Fruit fly (Drosophila melanogaster): ENCODE results near the gene Tap42.

Tap42 gene

dm6 chr2L:13378488-13378964 lies 11.1 kb downstream of the Tap42 start, which contains the start of the genes CG9302 and beta'COP (continued):
- TF ChIP-seq Stat92E (GFP tag; optimal IDR thresholded peaks at IDR 0.05): peak in 1 of 3 experiments; percentile 58
- TF ChIP-seq sc (optimal IDR thresholded peaks at IDR 0.05): no peak
- TF ChIP-seq sc (GFP tag; optimal IDR thresholded peaks at IDR 0.05): peak; percentile 39
- TF ChIP-seq unc-4 (GFP tag; IDR thresholded peaks at IDR 0.05; ENCODE audit: partially characterized antibody): peak; percentile 71
- peak in 1 of 2 experiments; percentile 37 for TF ChIP-seq insv (GFP tag; optimal IDR thresholded peaks at IDR 0.05)
- TF ChIP-seq Atf3 (GFP tag; optimal IDR thresholded peaks at IDR 0.05): no peak
- TF ChIP-seq CG11247 (GFP tag; IDR thresholded peaks at IDR 0.05): peak; percentile 39
- TF ChIP-seq CG3726 (GFP tag; IDR thresholded peaks at IDR 0.05): no peak
- peak; percentile 93 for TF ChIP-seq Ets65A (GFP tag)
- TF ChIP-seq pita (GFP tag; optimal IDR thresholded peaks at IDR 0.05): no peak
- TF ChIP-seq gcm2 (GFP tag; optimal IDR thresholded peaks at IDR 0.05): no peak
- TF ChIP-seq fd64A (GFP tag; optimal IDR thresholded peaks at IDR 0.05): no peak
- TF ChIP-seq CG4424 (GFP tag; optimal IDR thresholded peaks at IDR 0.05): peak; percentile 68
- no peak for TF ChIP-seq Tbp (GFP tag; optimal IDR thresholded peaks at IDR 0.05)
- 0 out of 2 replicates have a peak, but pooled peaks have one; percentile 22 for TF ChIP-seq Rx (GFP tag; IDR thresholded peaks at IDR 0.05)
- peak; percentile 81 for TF ChIP-seq Hr3 (GFP tag; optimal IDR thresholded peaks at IDR 0.05)
- TF ChIP-seq Hr78 (GFP tag; optimal IDR thresholded peaks at IDR 0.05): no peak
- no peak for TF ChIP-seq D19B (GFP tag; optimal IDR thresholded peaks at IDR 0.05)
- TF ChIP-seq CG13624 (GFP tag; optimal IDR thresholded peaks at IDR 0.05): peak; percentile 3
- TF ChIP-seq CG8765 (GFP tag; IDR thresholded peaks at IDR 0.05): peak; percentile 15; the same call in 1 of the 2 replicates
- TF ChIP-seq CG8089 (GFP tag; optimal IDR thresholded peaks at IDR 0.05): no peak
- TF ChIP-seq CG12104 (GFP tag; optimal IDR thresholded peaks at IDR 0.05): peak; percentile 64
- TF ChIP-seq CG6654 (GFP tag; optimal IDR thresholded peaks at IDR 0.05): peak; percentile 5
- TF ChIP-seq CG8478 (optimal IDR thresholded peaks at IDR 0.05): no peak
- TF ChIP-seq CG8924 (tag; optimal IDR thresholded peaks at IDR 0.05): peak; percentile 72
- no peak for TF ChIP-seq CG6175 (GFP tag; IDR thresholded peaks at IDR 0.05)
- TF ChIP-seq Blimp-1 (GFP tag; optimal IDR thresholded peaks at IDR 0.05): no peak
- TF ChIP-seq CG16813 (GFP tag; IDR thresholded peaks at IDR 0.05; ENCODE audit: partially characterized antibody): peak; percentile 72
- TF ChIP-seq ab (GFP tag; optimal IDR thresholded peaks at IDR 0.05): peak; percentile 3
- peak; percentile 56 for TF ChIP-seq CG6689 (GFP tag; IDR thresholded peaks at IDR 0.05)
- TF ChIP-seq corto (GFP tag; optimal IDR thresholded peaks at IDR 0.05): no peak
- no peak for TF ChIP-seq Myb (GFP tag; optimal IDR thresholded peaks at IDR 0.05)
- TF ChIP-seq Chrac-16 (GFP tag; optimal IDR thresholded peaks at IDR 0.05): peak; percentile 66
- no peak for TF ChIP-seq CG2129 (GFP tag; IDR thresholded peaks at IDR 0.05; ENCODE audit: partially characterized antibody)
- TF ChIP-seq CG6272 (GFP tag; IDR thresholded peaks at IDR 0.05): peak; percentile 58; the same call in 1 of the 2 replicates
- no peak for TF ChIP-seq pfk (GFP tag; optimal IDR thresholded peaks at IDR 0.05)
- peak; percentile 72 for TF ChIP-seq CG4404 (GFP tag; IDR thresholded peaks at IDR 0.05)
- TF ChIP-seq Doc2 (GFP tag; IDR thresholded peaks at IDR 0.05): no peak
- TF ChIP-seq CG18599 (GFP tag; optimal IDR thresholded peaks at IDR 0.05): no peak
- no peak for TF ChIP-seq mirr (GFP tag; optimal IDR thresholded peaks at IDR 0.05)
- no peak for TF ChIP-seq prd (optimal IDR thresholded peaks at IDR 0.05)
- TF ChIP-seq prd (GFP tag; IDR thresholded peaks at IDR 0.05): peak; percentile 75; the same call in 2 of the 3 replicates
- peak; percentile 80 for TF ChIP-seq bcd (GFP tag; optimal IDR thresholded peaks at IDR 0.05)
- no peak for TF ChIP-seq trh (GFP tag; optimal IDR thresholded peaks at IDR 0.05)
- peak; percentile 82 for TF ChIP-seq knrl (GFP tag; IDR thresholded peaks at IDR 0.05; ENCODE audit: partially characterized antibody)
- TF ChIP-seq Optix (GFP tag; IDR thresholded peaks at IDR 0.05): no peak
- TF ChIP-seq CG32532 (GFP tag; IDR thresholded peaks at IDR 0.05): peak; percentile 46
- no peak for TF ChIP-seq z (GFP tag; IDR thresholded peaks at IDR 0.05)
- peak; percentile 77 for TF ChIP-seq CG31441 (GFP tag; IDR thresholded peaks at IDR 0.05)
- TF ChIP-seq Sox100B (GFP tag; optimal IDR thresholded peaks at IDR 0.05): no peak
- peak; percentile 15 to 57 for TF ChIP-seq Pdp1 (GFP tag; optimal IDR thresholded peaks at IDR 0.05)
